Worm (Caenorhabditis elegans): ENCODE results near the gene cls-2.

The cls-2 gene

ce11 chrIII:9081055-9081454, 26.2 kb downstream of the cls-2 start, which contains the start of gene far-1 (continued):
- TF ChIP-seq nfyb-1 (GFP tag; IDR thresholded peaks at IDR 0.05) = no peak

DNA sequence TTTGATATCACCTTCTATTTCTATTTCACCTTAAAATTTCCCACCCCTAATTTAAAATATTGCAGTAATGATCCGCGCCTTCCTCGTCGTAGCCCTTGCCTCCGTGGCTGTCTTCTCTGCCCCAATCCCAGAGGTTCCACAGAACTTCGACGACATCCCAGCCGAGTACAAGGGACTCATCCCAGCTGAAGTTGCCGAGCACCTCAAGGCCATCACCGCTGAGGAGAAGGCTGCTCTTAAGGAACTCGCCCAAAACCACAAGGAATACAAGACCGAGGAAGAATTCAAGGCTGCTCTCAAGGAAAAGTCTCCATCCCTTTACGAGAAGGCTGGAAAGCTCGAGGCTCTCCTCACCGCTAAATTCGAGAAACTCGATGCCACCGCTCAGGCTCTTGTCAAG, 26.9 kb downstream of the cls-2 start, which contains the start of gene far-2:
far-2 (plus strand) TSS at position 66 of the 400 bp plus-strand sequence.
- no peak for TF ChIP-seq lag-1 (GFP tag; IDR thresholded peaks at IDR 0.05)
- TF ChIP-seq F57C9.4 (tag; optimal IDR thresholded peaks at IDR 0.05) = no peak
- no peak for TF ChIP-seq B0261.1 (tag; optimal IDR thresholded peaks at IDR 0.05)
- no peak for TF ChIP-seq Y56A3A.18 (GFP tag; IDR thresholded peaks at IDR 0.05)
- no peak for TF ChIP-seq atf-7 (tag; optimal IDR thresholded peaks at IDR 0.05)
- no peak for TF ChIP-seq rec-8 (tag; optimal IDR thresholded peaks at IDR 0.05)
- 0 out of 2 replicates have a peak, but pooled peaks have one; percentile 46 for TF ChIP-seq nfyb-1 (GFP tag; IDR thresholded peaks at IDR 0.05)
- peak; percentile 75 for TF ChIP-seq zfh-2 (GFP tag; conservative IDR thresholded peaks at IDR 0.05)
- 0 out of 2 replicates have a peak, but pooled peaks have one; percentile 6 for TF ChIP-seq egrh-3 (GFP tag; IDR thresholded peaks at IDR 0.05)
- no peak for TF ChIP-seq F22D6.2 (tag; optimal IDR thresholded peaks at IDR 0.05)
- TF ChIP-seq T07F8.4 (tag; optimal IDR thresholded peaks at IDR 0.05) = no peak

DNA sequence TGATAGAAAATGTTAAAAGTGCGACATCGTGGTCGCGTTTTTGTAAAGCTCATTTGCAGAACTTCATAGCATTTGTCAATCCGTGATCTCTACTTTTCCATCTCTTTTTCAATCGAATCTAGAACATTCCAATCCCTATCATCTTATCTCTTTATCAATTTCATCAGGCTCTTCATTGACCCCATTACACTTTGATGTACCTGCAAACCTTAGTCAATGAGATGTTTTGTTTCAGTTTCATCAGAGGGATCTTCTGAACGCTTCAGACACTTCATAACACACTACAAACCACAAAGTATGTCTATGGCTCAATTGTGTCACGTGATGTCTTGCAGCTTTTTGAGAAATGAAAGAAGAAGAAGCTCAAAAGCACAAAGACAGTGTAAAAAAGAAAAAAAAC, 28.3 kb downstream of the cls-2 start:
- TF ChIP-seq lir-1 (GFP tag; conservative IDR thresholded peaks at IDR 0.05) = no peak
- peak; percentile 42 for TF ChIP-seq somi-1 (GFP tag; optimal IDR thresholded peaks at IDR 0.05)
- TF ChIP-seq lin-35 (GFP tag; optimal IDR thresholded peaks at IDR 0.05) = peak in 1 of 3 experiments; percentile 11
- no peak for TF ChIP-seq ztf-26 (tag; optimal IDR thresholded peaks at IDR 0.05)
- no peak for TF ChIP-seq let-607 (tag; optimal IDR thresholded peaks at IDR 0.05)
- no peak for TF ChIP-seq T26A5.8 (tag; optimal IDR thresholded peaks at IDR 0.05)

- TF ChIP-seq mcd-1 (GFP tag; IDR thresholded peaks at IDR 0.05) (0 out of 2 replicates have a peak, but pooled peaks have one; percentile 11), lsl-1 (GFP tag; optimal IDR thresholded peaks at IDR 0.05) (no peak), cebp-1 (GFP tag; IDR thresholded peaks at IDR 0.05) (no peak), cebp-1 (tag; optimal IDR thresholded peaks at IDR 0.05) (peak; percentile 13), B0336.3 (GFP tag; IDR thresholded peaks at IDR 0.05) (0 out of 2 replicates have a peak, but pooled peaks have one; percentile 14)
Measured at ce11 chrIII:9084329-9084728, 29.5 kb downstream of the cls-2 start.

ce11 chrIII:9089325-9089823, 34.5 kb downstream of the cls-2 start, which contains the start of the genes mccc-2 and mrpl-44:
Gene mccc-2, minus strand, starts transcription at chrIII:9089375.
Gene mrpl-44, minus strand, starts transcription at chrIII:9089375.
- TF ChIP-seq nfya-2 (GFP tag; IDR thresholded peaks at IDR 0.05) (no peak), attf-3 (GFP tag; conservative IDR thresholded peaks at IDR 0.05) (peak; percentile 96), madf-10 (tag; optimal IDR thresholded peaks at IDR 0.05) (no peak), lin-54 (GFP tag; optimal IDR thresholded peaks at IDR 0.05) (peak; percentile 56), egl-44 (GFP tag; IDR thresholded peaks at IDR 0.05) (no peak), nfyb-1 (GFP tag; IDR thresholded peaks at IDR 0.05) (no peak), mcd-1 (GFP tag; IDR thresholded peaks at IDR 0.05) (0 out of 2 replicates have a peak, but pooled peaks have one; percentile 25), F22D6.2 (tag; optimal IDR thresholded peaks at IDR 0.05) (no peak), efl-1 (GFP tag; optimal IDR thresholded peaks at IDR 0.05) (peak; percentile 52), unc-130 (GFP tag; optimal IDR thresholded peaks at IDR 0.05) (no peak), sdz-38 (tag; optimal IDR thresholded peaks at IDR 0.05) (no peak), mes-4 (tag; optimal IDR thresholded peaks at IDR 0.05) (no peak)
